Worm (Caenorhabditis elegans): Measurements from ENCODE around the gene C13F10.1.

DNA sequence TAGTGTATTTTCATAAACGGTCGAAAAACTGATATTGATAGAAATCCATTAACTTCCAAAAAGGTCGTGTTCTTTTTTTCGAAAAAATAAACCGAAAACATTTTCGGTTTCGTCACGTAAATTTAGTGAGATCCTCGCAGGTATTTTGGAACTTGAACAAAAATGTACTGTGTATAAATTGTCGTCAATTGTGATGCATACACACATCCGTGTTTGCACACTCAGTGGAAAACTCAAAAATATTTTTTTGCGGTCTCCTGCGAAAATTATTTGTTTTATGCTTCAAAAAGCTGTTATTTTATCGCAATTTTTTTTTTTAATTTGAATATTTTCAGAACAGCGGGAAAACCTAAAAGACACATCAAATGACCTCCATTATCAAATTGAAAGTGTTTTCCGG is 45.0 kb upstream of the C13F10.1 start, which contains the start of gene cpsf-2:
- TF ChIP-seq fkh-10 (GFP tag; optimal IDR thresholded peaks at IDR 0.05) (no peak), elt-4 (tag; optimal IDR thresholded peaks at IDR 0.05) (no peak), pat-9 (tag; optimal IDR thresholded peaks at IDR 0.05) (no peak)
